Worm (Caenorhabditis elegans) whole organism, early embryonic: ENCODE data around the gene exos-9.

Experiments used
- B0310.2 ChIP-seq: sonication (generic microtip); optimal IDR thresholded peaks from 2 replicates; lab custom pipeline; 2016; ENCODE audit warnings: mild to moderate bottlenecking, missing genetic modification characterization, missing compliant biosample characterization
- F13C5.2 ChIP-seq: sonication (generic microtip); optimal IDR thresholded peaks from 2 replicates; lab custom pipeline; 2017; ENCODE audit warnings: mild to moderate bottlenecking, missing genetic modification characterization, inconsistent platforms, missing compliant biosample characterization
- aly-1 ChIP-seq: sonication (generic microtip); optimal IDR thresholded peaks from 2 replicates; lab custom pipeline; 2016; ENCODE audit warnings: missing genetic modification characterization, missing compliant biosample characterization
- ama-1 ChIP-seq: fragments of 150-350 bp; optimal IDR thresholded peaks from 2 replicates; lab custom pipeline; 2014
- ets-7 ChIP-seq: sonication (generic microtip); optimal IDR thresholded peaks from 2 replicates; lab custom pipeline; 2016; ENCODE audit warnings: missing genotype, missing genetic modification characterization, missing compliant biosample characterization
- flt-1 ChIP-seq: fragments of 200-800 bp; sonication (Bioruptor generic); IDR thresholded peaks from 2 replicates; pipeline ENCODE4 v1.3.6; 2022; ENCODE audit warnings: missing genetic modification characterization, missing compliant biosample characterization
- hmbx-1 ChIP-seq: sonication (generic microtip); optimal IDR thresholded peaks from 2 replicates; lab custom pipeline; 2016; ENCODE audit warnings: mild to moderate bottlenecking, missing genetic modification characterization, missing compliant biosample characterization
- hmg-4 ChIP-seq: fragments of 200-800 bp; sonication (Bioruptor generic); optimal IDR thresholded peaks from 2 replicates; lab custom pipeline; 2018; ENCODE audit warnings: mild to moderate bottlenecking, missing genetic modification characterization, missing compliant biosample characterization
- hnd-1 ChIP-seq: sonication (generic microtip); optimal IDR thresholded peaks from 2 replicates; lab custom pipeline; 2016; ENCODE audit warnings: missing genetic modification characterization, missing compliant biosample characterization
- pes-1 ChIP-seq: fragments of 200-800 bp; sonication (Bioruptor generic); IDR thresholded peaks from 2 replicates; pipeline ENCODE4 v1.3.6; 2022; ENCODE audit warnings: missing genetic modification reagents, missing genetic modification characterization, missing compliant biosample characterization

- TF ChIP-seq aly-1 (tag; lab: Kevin White, UChicago) = no peak
- no peak for TF ChIP-seq ama-1
- TF ChIP-seq B0310.2 (tag; lab: Kevin White, UChicago) = no peak
- TF ChIP-seq hmg-4 = no peak
- no peak for TF ChIP-seq hmbx-1 (tag; lab: Kevin White, UChicago)
- no peak for TF ChIP-seq hnd-1 (tag; lab: Kevin White, UChicago)
- TF ChIP-seq F13C5.2 = no peak
- TF ChIP-seq ets-7 (tag; lab: Kevin White, UChicago) = no peak
- TF ChIP-seq pes-1 = no peak
- TF ChIP-seq flt-1 (GFP tag; lab: Robert Waterston, UW) = no peak
Measured at ce11 chrIII:7180613-7181012, 17.3 kb downstream of the exos-9 start, which contains the start of gene ndab-2.
